Worm (Caenorhabditis elegans): Measurements from ENCODE around the gene orc-1.

- no peak for TF ChIP-seq tra-4 (tag; optimal IDR thresholded peaks at IDR 0.05)
- no peak for TF ChIP-seq ama-1 (optimal IDR thresholded peaks at IDR 0.05)
- TF ChIP-seq hmg-4 (GFP tag; optimal IDR thresholded peaks at IDR 0.05), result no peak
- TF ChIP-seq scrt-1 (GFP tag; IDR thresholded peaks at IDR 0.05), result no peak
- no peak for TF ChIP-seq sea-1 (GFP tag; conservative IDR thresholded peaks at IDR 0.05)
- no peak for TF ChIP-seq flt-1 (GFP tag; IDR thresholded peaks at IDR 0.05)
- no peak for TF ChIP-seq hnd-1 (tag; optimal IDR thresholded peaks at IDR 0.05)
- no peak for TF ChIP-seq aly-1 (tag; optimal IDR thresholded peaks at IDR 0.05)
- no peak for TF ChIP-seq pes-1 (GFP tag; IDR thresholded peaks at IDR 0.05)
- TF ChIP-seq ceh-36 (tag; optimal IDR thresholded peaks at IDR 0.05), result no peak
- TF ChIP-seq ceh-13 (GFP tag; optimal IDR thresholded peaks at IDR 0.05), result no peak
- no peak for TF ChIP-seq ets-7 (tag; optimal IDR thresholded peaks at IDR 0.05)
Measured at ce11 chrIII:10671894-10672293, 29.0 kb downstream of the orc-1 start.
